Fruit fly (Drosophila melanogaster) whole organism, embryonic: ENCODE results near the gene ZnT77C.

ENCODE experiments used
- Ada2b ChIP-seq: fragments of 200-800 bp; sonication (Bioruptor generic); IDR thresholded peaks from 2 replicates; pipeline ENCODE4 v1.3.6; 2022; ENCODE audit warnings: missing biosample characterization, missing genetic modification characterization
- BEAF-32 ChIP-seq: fragments of 200-800 bp; sonication (Bioruptor generic); optimal IDR thresholded peaks from 3 replicates; lab custom pipeline; 2017; ENCODE audit warnings: missing biosample characterization, missing genetic modification characterization, mild to moderate bottlenecking, moderate library complexity, missing genetic modification reagents
- CG10431 ChIP-seq: fragments of 200-800 bp; sonication (Bioruptor generic); optimal IDR thresholded peaks from 3 replicates; lab custom pipeline; 2018; ENCODE audit warnings: missing biosample characterization, mild to moderate bottlenecking, missing genetic modification characterization
- CG10565 ChIP-seq: fragments of 200-800 bp; sonication (Bioruptor generic); optimal IDR thresholded peaks from 3 replicates; lab custom pipeline; 2016; ENCODE audit warnings: missing biosample characterization, mild to moderate bottlenecking, missing genetic modification characterization
- CG11723 ChIP-seq: fragments of 200-800 bp; sonication (Bioruptor generic); optimal IDR thresholded peaks from 2 replicates; lab custom pipeline; 2017; ENCODE audit warnings: missing biosample characterization, mild to moderate bottlenecking, missing genetic modification characterization
- CG14965 ChIP-seq: fragments of 200-800 bp; sonication (Bioruptor generic); optimal IDR thresholded peaks from 2 replicates; lab custom pipeline; 2016; ENCODE audit warnings: missing biosample characterization, missing genetic modification characterization, borderline replicate concordance
- CG1602 ChIP-seq: fragments of 200-800 bp; sonication (Bioruptor generic); optimal IDR thresholded peaks from 3 replicates; lab custom pipeline; 2016; ENCODE audit warnings: missing biosample characterization, missing genetic modification characterization
- CG18262 ChIP-seq: fragments of 200-800 bp; optimal IDR thresholded peaks from 3 replicates; lab custom pipeline; 2019; ENCODE audit warnings: missing biosample characterization, mild to moderate bottlenecking, missing genetic modification characterization, moderate library complexity
- CG1832 ChIP-seq: fragments of 200-800 bp; sonication (Bioruptor generic); optimal IDR thresholded peaks from 2 replicates; lab custom pipeline; 2017; ENCODE audit warnings: missing biosample characterization, mild to moderate bottlenecking, missing genetic modification characterization, inconsistent platforms
- CG30403 ChIP-seq: fragments of 200-800 bp; sonication (Bioruptor generic); optimal IDR thresholded peaks from 3 replicates; lab custom pipeline; 2016; ENCODE audit warnings: missing biosample characterization, missing genetic modification characterization
- CG31388 ChIP-seq: fragments of 200-800 bp; sonication (Bioruptor generic); optimal IDR thresholded peaks from 2 replicates; lab custom pipeline; 2016; ENCODE audit warnings: missing biosample characterization, missing genetic modification characterization
- CG4360 ChIP-seq: fragments of 200-800 bp; sonication (Bioruptor generic); IDR thresholded peaks from 2 replicates; pipeline ENCODE4 v1.3.6; 2022; ENCODE audit warnings: missing biosample characterization, missing genetic modification characterization
- CG7928 ChIP-seq: fragments of 200-800 bp; sonication (Bioruptor generic); optimal IDR thresholded peaks from 2 replicates; lab custom pipeline; 2017; ENCODE audit warnings: missing biosample characterization, mild to moderate bottlenecking, missing genetic modification characterization
- CG8089 ChIP-seq: fragments of 200-800 bp; sonication (Bioruptor generic); optimal IDR thresholded peaks from 3 replicates; lab custom pipeline; 2016; ENCODE audit warnings: missing biosample characterization, missing genetic modification characterization
- CG9932 ChIP-seq: fragments of 200-800 bp; sonication (Bioruptor generic); IDR thresholded peaks from 2 replicates; pipeline ENCODE4 v1.3.6; 2022; ENCODE audit warnings: missing biosample characterization, missing genetic modification characterization
- CTCF ChIP-seq: fragments of 200-800 bp; sonication (Bioruptor generic); optimal IDR thresholded peaks from 2 replicates; lab custom pipeline; 2017; ENCODE audit warnings: missing biosample characterization, mild to moderate bottlenecking, missing genetic modification characterization, moderate library complexity
- Chrac-16 ChIP-seq: fragments of 200-800 bp; sonication (Bioruptor generic); optimal IDR thresholded peaks from 3 replicates; lab custom pipeline; 2016; ENCODE audit warnings: missing biosample characterization, missing genetic modification characterization
- Dbx ChIP-seq: fragments of 200-800 bp; sonication (Bioruptor generic); IDR thresholded peaks from 3 replicates; pipeline ENCODE4 v1.3.6; 2022; ENCODE audit warnings: missing biosample characterization, missing genetic modification characterization
- Deaf1 ChIP-seq: fragments of 200-800 bp; optimal IDR thresholded peaks from 3 replicates; lab custom pipeline; 2019; ENCODE audit warnings: missing biosample characterization, mild to moderate bottlenecking, missing genetic modification characterization, moderate library complexity
- Dfd ChIP-seq, 2 experiments: fragments of >200 bp; optimal IDR thresholded peaks; 2 replicates each; lab custom pipeline; 2017; ENCODE audit warnings: missing biosample characterization in 2 of 2, missing genetic modification characterization in 2 of 2
- Ets97D ChIP-seq: fragments of 200-800 bp; sonication (Bioruptor generic); optimal IDR thresholded peaks from 3 replicates; lab custom pipeline; 2016; ENCODE audit warnings: missing biosample characterization, missing genetic modification characterization
- Hand ChIP-seq: fragments of 200-800 bp; sonication (Bioruptor generic); optimal IDR thresholded peaks from 2 replicates; lab custom pipeline; 2017; ENCODE audit warnings: mild to moderate bottlenecking, missing biosample characterization, missing genetic modification reagents, missing genetic modification characterization
- Hey ChIP-seq: fragments of 200-800 bp; sonication (Bioruptor generic); optimal IDR thresholded peaks from 3 replicates; lab custom pipeline; 2018; ENCODE audit warnings: missing biosample characterization, mild to moderate bottlenecking, missing genetic modification characterization
- Lpt ChIP-seq: fragments of >200 bp; optimal IDR thresholded peaks from 2 replicates; lab custom pipeline; 2018; ENCODE audit warnings: missing biosample characterization, missing genetic modification characterization
- NfI ChIP-seq: fragments of 200-800 bp; sonication (Bioruptor generic); optimal IDR thresholded peaks from 3 replicates; lab custom pipeline; 2018; ENCODE audit warnings: missing biosample characterization, mild to moderate bottlenecking, missing genetic modification characterization, moderate library complexity
- Ravus ChIP-seq: fragments of 200-800 bp; sonication (Bioruptor generic); IDR thresholded peaks from 2 replicates; pipeline ENCODE4 v1.3.6; 2022; ENCODE audit warnings: missing biosample characterization, missing genetic modification characterization
- Six4 ChIP-seq: fragments of 200-800 bp; sonication (Bioruptor generic); optimal IDR thresholded peaks from 2 replicates; lab custom pipeline; 2016; ENCODE audit warnings: missing biosample characterization, missing genetic modification characterization
- Stat92E ChIP-seq, 3 experiments: fragments of >200 bp in 2 of 3; fragments of 200-800 bp in 1 of 3; sonication (Bioruptor generic) in 1 of 3; optimal IDR thresholded peaks; 2 replicates each; lab custom pipeline; 2017 to 2019; ENCODE audit warnings: missing biosample characterization in 3 of 3, missing genetic modification characterization in 3 of 3, mild to moderate bottlenecking in 1 of 3, moderate library complexity in 1 of 3
- ab ChIP-seq: fragments of 200-800 bp; sonication (Bioruptor generic); optimal IDR thresholded peaks from 2 replicates; lab custom pipeline; 2016; ENCODE audit warnings: missing biosample characterization, missing genetic modification characterization
- al ChIP-seq: fragments of 200-800 bp; sonication (Bioruptor generic); IDR thresholded peaks from 2 replicates; pipeline ENCODE4 v1.3.6; 2022; ENCODE audit warnings: missing biosample characterization, missing genetic modification characterization
- amos ChIP-seq: fragments of 200-800 bp; sonication (Bioruptor generic); IDR thresholded peaks from 2 replicates; pipeline ENCODE4 v1.3.6; 2022; ENCODE audit warnings: missing biosample characterization, missing genetic modification characterization; ENCODE audit not compliant: partially characterized antibody
- br ChIP-seq: fragments of >200 bp; optimal IDR thresholded peaks from 2 replicates; lab custom pipeline; 2017
- crol ChIP-seq: fragments of 200-800 bp; sonication (Bioruptor generic); IDR thresholded peaks from 2 replicates; pipeline ENCODE4 v1.3.6; 2022; ENCODE audit warnings: missing biosample characterization, missing genetic modification characterization
- cwo ChIP-seq: fragments of 200-800 bp; sonication (Bioruptor generic); optimal IDR thresholded peaks from 3 replicates; lab custom pipeline; 2017; ENCODE audit warnings: missing biosample characterization, missing genetic modification characterization, mild to moderate bottlenecking, moderate library complexity, missing genetic modification reagents
- danr ChIP-seq: fragments of 200-800 bp; sonication (Bioruptor generic); IDR thresholded peaks from 2 replicates; pipeline ENCODE4 v1.3.6; 2022; ENCODE audit warnings: missing biosample characterization, missing genetic modification characterization
- dimm ChIP-seq: fragments of 200-800 bp; sonication (Bioruptor generic); IDR thresholded peaks from 2 replicates; pipeline ENCODE4 v1.3.6; 2022; ENCODE audit warnings: missing biosample characterization, missing genetic modification characterization
- dpn ChIP-seq, 2 experiments: fragments of 200-800 bp; sonication (Bioruptor generic); optimal IDR thresholded peaks; 3 replicates each; lab custom pipeline; 2016; ENCODE audit warnings: missing biosample characterization in 2 of 2, missing genetic modification characterization in 2 of 2
- eyg ChIP-seq: fragments of 200-800 bp; sonication (Bioruptor generic); optimal IDR thresholded peaks from 3 replicates; lab custom pipeline; 2016; ENCODE audit warnings: missing biosample characterization, missing genetic modification characterization
- gce ChIP-seq: fragments of 200-800 bp; sonication (Bioruptor generic); IDR thresholded peaks from 3 replicates; pipeline ENCODE4 v1.3.6; 2022; ENCODE audit warnings: missing biosample characterization, missing genetic modification characterization
- her ChIP-seq: fragments of 200-800 bp; sonication (Bioruptor generic); optimal IDR thresholded peaks from 2 replicates; lab custom pipeline; 2016; ENCODE audit warnings: missing biosample characterization, missing genetic modification characterization
- ind ChIP-seq: fragments of 200-800 bp; sonication (Bioruptor generic); optimal IDR thresholded peaks from 3 replicates; lab custom pipeline; 2016; ENCODE audit warnings: missing biosample characterization, missing genetic modification characterization
- insv ChIP-seq, 2 experiments: fragments of 200-800 bp; sonication (Bioruptor generic); optimal IDR thresholded peaks; 3 replicates each; lab custom pipeline; 2016 to 2018; ENCODE audit warnings: missing biosample characterization in 2 of 2, missing genetic modification characterization in 2 of 2
- lilli ChIP-seq: fragments of 200-800 bp; sonication (Bioruptor generic); optimal IDR thresholded peaks from 3 replicates; lab custom pipeline; 2016; ENCODE audit warnings: missing biosample characterization, missing genetic modification characterization
- nom ChIP-seq: fragments of 200-800 bp; sonication (Bioruptor generic); optimal IDR thresholded peaks from 2 replicates; lab custom pipeline; 2017; ENCODE audit warnings: missing biosample characterization, missing genetic modification characterization, mild to moderate bottlenecking, moderate library complexity, missing genetic modification reagents
- pfk ChIP-seq: fragments of 200-800 bp; sonication (Bioruptor generic); optimal IDR thresholded peaks from 2 replicates; lab custom pipeline; 2018; ENCODE audit warnings: missing biosample characterization, mild to moderate bottlenecking, missing genetic modification characterization, moderate library complexity
- pho ChIP-seq: fragments of 200-800 bp; sonication (Bioruptor generic); optimal IDR thresholded peaks from 2 replicates; lab custom pipeline; 2016; ENCODE audit warnings: missing biosample characterization, missing genetic modification characterization
- pzg ChIP-seq: fragments of 200-800 bp; sonication (Bioruptor generic); optimal IDR thresholded peaks from 3 replicates; lab custom pipeline; 2018; ENCODE audit warnings: missing biosample characterization, mild to moderate bottlenecking, missing genetic modification characterization, moderate library complexity
- repo ChIP-seq: fragments of 200-800 bp; sonication (Bioruptor generic); optimal IDR thresholded peaks from 2 replicates; lab custom pipeline; 2016; ENCODE audit warnings: missing biosample characterization, missing genetic modification characterization
- tx ChIP-seq: fragments of 200-800 bp; sonication (Bioruptor generic); optimal IDR thresholded peaks from 2 replicates; lab custom pipeline; 2016; ENCODE audit warnings: missing biosample characterization, missing genetic modification characterization
- yki ChIP-seq: fragments of >200 bp; optimal IDR thresholded peaks from 3 replicates; lab custom pipeline; 2018
- zen ChIP-seq: fragments of 200-800 bp; sonication (Bioruptor generic); optimal IDR thresholded peaks from 3 replicates; lab custom pipeline; 2018; ENCODE audit warnings: missing biosample characterization, mild to moderate bottlenecking, missing genetic modification characterization, moderate library complexity

ZnT77C gene

dm6 chr3L:20509121-20509934 lies 14.6 kb upstream of the ZnT77C start (continued):
- TF ChIP-seq CG7928 (GFP tag; lab: Kevin White, UChicago) (peak; percentile 56), CG18262 (peak; percentile 90), CG10431 (peak; percentile 60), ind (GFP tag; lab: Kevin White, UChicago) (peak; percentile 63), Lpt (GFP tag; lab: Kevin White, UChicago) (no peak), gce (GFP tag; lab: Robert Waterston, UW) (no peak), Ravus (GFP tag; lab: Robert Waterston, UW) (no peak), br (no peak), Dbx (GFP tag; lab: Robert Waterston, UW) (no peak), CG9932 (GFP tag; lab: Robert Waterston, UW) (peak; percentile 54), dpn (GFP tag; optimal IDR thresholded peaks at IDR 0.05; lab: Kevin White, UChicago) (peak; percentile 66 to 76), CG14965 (GFP tag; lab: Kevin White, UChicago) (no peak), Ets97D (no peak), Deaf1 (peak; percentile 60), CG8089 (peak; percentile 50), lilli (GFP tag; lab: Kevin White, UChicago) (peak; percentile 87), cwo (GFP tag; lab: Kevin White, UChicago) (peak; percentile 96), Hand (peak; percentile 83), NfI (GFP tag; lab: Kevin White, UChicago) (peak; percentile 70), yki (lab: Kevin White, UChicago) (no peak), ab (no peak), Stat92E (GFP tag; optimal IDR thresholded peaks at IDR 0.05; lab: Kevin White, UChicago) (peak in 1 of 3 experiments; percentile 68), repo (peak; percentile 34), danr (no peak), Dfd (GFP tag; optimal IDR thresholded peaks at IDR 0.05; lab: Kevin White, UChicago) (no peak), zen (tag; lab: Kevin White, UChicago) (peak; percentile 25), CG10565 (GFP tag; lab: Kevin White, UChicago) (no peak), al (GFP tag; lab: Robert Waterston, UW) (peak; percentile 53), CG4360 (GFP tag; lab: Robert Waterston, UW) (no peak), Hey (tag; lab: Kevin White, UChicago) (no peak), Chrac-16 (GFP tag; lab: Kevin White, UChicago) (peak; percentile 57), nom (GFP tag; lab: Kevin White, UChicago) (peak; percentile 39), her (GFP tag; lab: Kevin White, UChicago) (peak; percentile 60), Six4 (GFP tag; lab: Kevin White, UChicago) (peak; percentile 65), pzg (GFP tag; lab: Kevin White, UChicago) (no peak), CTCF (no peak), pho (peak; percentile 85), crol (GFP tag; lab: Robert Waterston, UW) (peak; percentile 44; the same call in 1 of the 2 replicates), pfk (GFP tag; lab: Kevin White, UChicago) (no peak), CG31388 (GFP tag; lab: Kevin White, UChicago) (no peak), eyg (GFP tag; lab: Kevin White, UChicago) (peak; percentile 35), CG1832 (GFP tag; lab: Kevin White, UChicago) (no peak), dimm (GFP tag; lab: Robert Waterston, UW) (no peak), CG11723 (GFP tag; lab: Kevin White, UChicago) (peak; percentile 41), insv (GFP tag; optimal IDR thresholded peaks at IDR 0.05; lab: Kevin White, UChicago) (peak in 1 of 2 experiments; percentile 45), Ada2b (GFP tag; lab: Robert Waterston, UW) (peak; percentile 39; the same call in 1 of the 2 replicates), BEAF-32 (GFP tag; lab: Kevin White, UChicago) (no peak), amos (no peak), CG1602 (GFP tag; lab: Kevin White, UChicago) (peak; percentile 60), CG30403 (GFP tag; lab: Kevin White, UChicago) (peak; percentile 88), tx (peak; percentile 21)
